Worm (Caenorhabditis elegans) whole organism, L3 larva: ENCODE results near the gene ZC395.4.

Experiments used
- R02D3.7 ChIP-seq: fragments of 150-350 bp; optimal IDR thresholded peaks from 2 replicates; lab custom pipeline; 2014; ENCODE audit warnings: missing biosample characterization, missing genetic modification characterization
- nhr-11 ChIP-seq: fragments of 150-350 bp; optimal IDR thresholded peaks from 2 replicates; lab custom pipeline; 2014; ENCODE audit warnings: missing biosample characterization, missing genetic modification characterization
- nhr-237 ChIP-seq: fragments of 150-350 bp; optimal IDR thresholded peaks from 2 replicates; lab custom pipeline; 2014; ENCODE audit warnings: missing biosample characterization, missing genetic modification characterization
- nhr-25 ChIP-seq: sonication (generic microtip); optimal IDR thresholded peaks from 2 replicates; lab custom pipeline; 2017; ENCODE audit warnings: missing biosample characterization, missing genetic modification characterization
- pha-4 ChIP-seq: fragments of 150-350 bp; optimal IDR thresholded peaks from 2 replicates; lab custom pipeline; 2014; ENCODE audit warnings: missing biosample characterization, missing genetic modification reagents, missing genetic modification characterization
- unc-39 ChIP-seq: sonication (generic microtip); optimal IDR thresholded peaks from 4 replicates; lab custom pipeline; 2017; ENCODE audit warnings: missing biosample characterization, missing genetic modification characterization
- unc-62 ChIP-seq: fragments of 150-350 bp; sonication (generic microtip); optimal IDR thresholded peaks from 4 replicates; lab custom pipeline; 2014; ENCODE audit warnings: missing biosample characterization, missing genetic modification reagents, missing genetic modification characterization

ce11 chrIII:5304044-5304443 lies 34.1 kb downstream of the ZC395.4 start:
- TF ChIP-seq nhr-237 (tag; lab: Kevin White, UChicago) (no peak), pha-4 (tag; lab: Kevin White, UChicago) (no peak), unc-62 (GFP tag; lab: Kevin White, UChicago) (no peak), R02D3.7 (tag; lab: Kevin White, UChicago) (no peak), nhr-25 (no peak), unc-39 (tag; lab: Kevin White, UChicago) (no peak), nhr-11 (tag; lab: Kevin White, UChicago) (no peak)
